Worm (Caenorhabditis elegans) whole organism, mixed stage, embryonic: ENCODE data around the gene dhs-5.

Source experiments
- M03D4.4 ChIP-seq: sonication (generic microtip); optimal IDR thresholded peaks from 2 replicates; lab custom pipeline; 2017; ENCODE audit warnings: mild to moderate bottlenecking, missing genetic modification characterization, missing compliant biosample characterization
- ceh-83 ChIP-seq: fragments of 200-800 bp; sonication (Bioruptor generic); optimal IDR thresholded peaks from 2 replicates; lab custom pipeline; 2018; ENCODE audit warnings: mild to moderate bottlenecking, missing genetic modification characterization, missing compliant biosample characterization
- ces-1 ChIP-seq: fragments of 150-350 bp; optimal IDR thresholded peaks from 2 replicates; lab custom pipeline; 2014; ENCODE audit warnings: missing biosample characterization, missing genetic modification reagents, missing genetic modification characterization
- cnd-1 ChIP-seq: fragments of 200-800 bp; sonication (Bioruptor generic); optimal IDR thresholded peaks from 2 replicates; lab custom pipeline; 2018; ENCODE audit warnings: mild to moderate bottlenecking, missing genetic modification characterization, missing compliant biosample characterization
- elt-1 ChIP-seq: sonication (generic microtip); optimal IDR thresholded peaks from 2 replicates; lab custom pipeline; 2017; ENCODE audit warnings: missing genetic modification characterization, mild to moderate bottlenecking, missing compliant biosample characterization, antibody characterized with exemption, moderate library complexity, borderline replicate concordance; ENCODE audit not compliant: insufficient read depth
- ham-2 ChIP-seq: fragments of 200-800 bp; sonication (Bioruptor generic); optimal IDR thresholded peaks from 2 replicates; lab custom pipeline; 2018; ENCODE audit warnings: mild to moderate bottlenecking, missing genetic modification characterization, missing compliant biosample characterization
- hlh-1 ChIP-seq: fragments of 150-350 bp; optimal IDR thresholded peaks from 2 replicates; lab custom pipeline; 2014; ENCODE audit warnings: missing biosample characterization, missing genetic modification reagents, missing genetic modification characterization
- nhr-12 ChIP-seq: fragments of 150-350 bp; optimal IDR thresholded peaks from 2 replicates; lab custom pipeline; 2014; ENCODE audit warnings: missing biosample characterization, missing genetic modification characterization
- nhr-28 ChIP-seq: fragments of 150-350 bp; optimal IDR thresholded peaks from 2 replicates; lab custom pipeline; 2014; ENCODE audit warnings: missing biosample characterization, missing genetic modification characterization
- nhr-76 ChIP-seq: sonication (generic microtip); optimal IDR thresholded peaks from 2 replicates; lab custom pipeline; 2017; ENCODE audit warnings: missing biosample characterization, missing genetic modification characterization
- pha-4 ChIP-seq: fragments of 150-350 bp; optimal IDR thresholded peaks from 2 replicates; lab custom pipeline; 2018; ENCODE audit warnings: missing biosample characterization, missing genetic modification reagents, missing genetic modification characterization
- tbx-8 ChIP-seq: fragments of 200-800 bp; sonication (Bioruptor generic); optimal IDR thresholded peaks from 2 replicates; lab custom pipeline; 2018; ENCODE audit warnings: mild to moderate bottlenecking, missing genetic modification characterization, moderate library complexity, missing compliant biosample characterization
- unc-62 ChIP-seq: fragments of 150-350 bp; optimal IDR thresholded peaks from 2 replicates; lab custom pipeline; 2014; ENCODE audit warnings: missing biosample characterization, missing genetic modification reagents, missing genetic modification characterization

The dhs-5 gene

DNA sequence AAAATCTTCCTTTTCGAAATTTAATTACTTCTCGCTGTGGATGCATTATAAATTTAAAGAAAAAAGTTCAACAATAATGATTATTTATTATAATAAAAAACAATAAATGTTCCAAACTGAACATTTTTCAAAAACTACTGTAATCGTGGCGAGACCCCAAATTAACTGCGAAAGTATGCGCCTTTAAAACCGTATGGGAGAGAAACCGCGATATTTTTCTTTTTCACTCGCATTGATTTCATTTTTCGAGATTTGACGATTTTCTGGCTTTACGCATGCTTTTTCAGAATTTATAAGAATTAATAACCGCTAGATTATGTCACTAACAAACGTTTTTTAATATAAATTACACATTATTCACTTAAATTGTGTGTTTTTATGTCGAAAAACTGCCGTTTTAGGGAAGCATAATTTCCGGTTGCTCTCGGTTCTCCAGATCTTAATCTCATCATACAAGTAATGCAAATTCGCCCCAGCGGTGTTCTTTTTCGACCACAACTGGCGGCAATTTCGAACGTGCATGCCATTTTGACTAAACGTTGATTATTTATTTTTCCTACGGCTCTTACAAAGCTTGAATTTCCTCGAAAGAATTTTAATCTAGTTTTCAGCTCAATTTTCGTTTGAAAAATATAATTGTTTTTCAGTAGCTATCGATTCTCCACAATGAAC lies 47.5 kb downstream of the dhs-5 start, which contains the start of gene F12A10.8:
Gene F12A10.8, minus strand, starts transcription at position 79 of the 672 bp plus-strand sequence.
- TF ChIP-seq cnd-1 (tag; lab: Kevin White, UChicago): no peak
- no peak for TF ChIP-seq ceh-83 (GFP tag; lab: Kevin White, UChicago)
- TF ChIP-seq elt-1 (tag; lab: Kevin White, UChicago): peak; percentile 52
- TF ChIP-seq nhr-76 (tag; lab: Kevin White, UChicago): no peak
- peak; percentile 89 for TF ChIP-seq ces-1
- no peak for TF ChIP-seq tbx-8 (GFP tag; lab: Kevin White, UChicago)
- TF ChIP-seq unc-62 (GFP tag; lab: Kevin White, UChicago): no peak

DNA sequence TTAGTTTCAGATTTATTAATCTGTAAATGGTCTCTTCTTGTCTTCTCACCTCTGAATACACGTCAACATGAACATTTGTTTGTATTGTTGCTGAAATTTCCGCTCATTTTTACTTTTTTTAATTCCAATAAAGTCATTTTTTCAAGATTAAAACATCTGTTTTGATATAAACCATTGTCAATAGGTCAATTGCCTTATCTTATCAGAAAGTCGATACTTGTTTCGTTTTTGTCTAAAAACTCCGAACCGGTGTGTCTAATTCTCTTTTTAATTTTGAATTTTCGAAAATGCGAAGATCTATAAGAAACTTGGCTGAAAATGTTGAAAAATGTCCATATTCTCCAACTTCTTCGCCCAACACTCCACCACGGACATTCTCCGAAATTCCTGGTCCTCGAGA lies 50.1 kb downstream of the dhs-5 start, which contains the start of gene cyp-44A1:
Gene cyp-44A1, plus strand, starts transcription at position 285 of the 400 bp plus-strand sequence.
- TF ChIP-seq pha-4 (tag; lab: Kevin White, UChicago) (no peak), hlh-1 (tag; lab: Kevin White, UChicago) (no peak), ham-2 (no peak), M03D4.4 (no peak), nhr-12 (tag; lab: Kevin White, UChicago) (no peak), nhr-28 (tag; lab: Kevin White, UChicago) (no peak)
